Fruit fly (Drosophila melanogaster): ENCODE measurements around the gene Pgant4.

DNA sequence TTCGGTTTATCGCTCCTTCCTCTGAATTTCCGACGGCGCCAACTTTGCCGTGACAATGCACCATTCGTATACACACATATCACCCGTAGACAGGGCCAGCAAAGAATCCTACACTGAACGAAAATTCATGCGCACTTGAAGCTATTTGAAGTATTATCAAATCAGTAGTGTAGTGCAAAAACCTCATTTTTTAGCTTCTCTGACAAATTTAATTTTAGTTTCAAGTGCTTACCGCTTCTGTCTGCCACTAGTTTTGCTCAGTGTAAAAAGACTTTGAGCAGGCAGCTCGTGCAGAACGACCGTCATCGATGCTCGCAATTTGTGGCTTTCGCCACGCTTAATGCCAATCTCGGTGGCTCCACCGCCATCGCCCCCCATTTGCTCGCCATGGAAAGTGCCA, 27.6 kb upstream of the Pgant4 start:
- no peak for TF ChIP-seq usp (GFP tag; optimal IDR thresholded peaks at IDR 0.05)
- no peak for TF ChIP-seq pan (optimal IDR thresholded peaks at IDR 0.05)
- TF ChIP-seq CG8478 (optimal IDR thresholded peaks at IDR 0.05), result no peak

Measured in whole organism.